Worm (Caenorhabditis elegans): ENCODE results near the gene trap-4.

The trap-4 gene

ce11 chrIII:11898169-11898568, 22.4 kb upstream of the trap-4 start, which contains the start of gene tsen-2:
tsen-2 (minus strand) TSS chrIII:11898269.
- TF ChIP-seq lin-11 (tag; optimal IDR thresholded peaks at IDR 0.05): no peak
- TF ChIP-seq nhr-12 (tag; optimal IDR thresholded peaks at IDR 0.05): no peak
- no peak for TF ChIP-seq mbf-1 (tag; optimal IDR thresholded peaks at IDR 0.05)
- TF ChIP-seq nhr-237 (tag; optimal IDR thresholded peaks at IDR 0.05): no peak
- TF ChIP-seq gmeb-1 (tag; optimal IDR thresholded peaks at IDR 0.05): no peak
- no peak for TF ChIP-seq unc-62 (GFP tag; optimal IDR thresholded peaks at IDR 0.05)
- no peak for TF ChIP-seq unc-39 (tag; optimal IDR thresholded peaks at IDR 0.05)
- no peak for TF ChIP-seq nhr-10 (tag; optimal IDR thresholded peaks at IDR 0.05)

- no peak for TF ChIP-seq mab-5 (tag; optimal IDR thresholded peaks at IDR 0.05)
- no peak for TF ChIP-seq elt-1 (tag; optimal IDR thresholded peaks at IDR 0.05)
- no peak for TF ChIP-seq ztf-11 (tag; optimal IDR thresholded peaks at IDR 0.05)
- no peak for TF ChIP-seq R02D3.7 (tag; optimal IDR thresholded peaks at IDR 0.05)
- TF ChIP-seq nhr-11 (tag; optimal IDR thresholded peaks at IDR 0.05): no peak
- no peak for TF ChIP-seq lin-13 (GFP tag; optimal IDR thresholded peaks at IDR 0.05)
- TF ChIP-seq nhr-23 (tag; optimal IDR thresholded peaks at IDR 0.05): no peak
- TF ChIP-seq ztf-1 (GFP tag; conservative IDR thresholded peaks at IDR 0.05): no peak
- no peak for TF ChIP-seq nhr-6 (tag; optimal IDR thresholded peaks at IDR 0.05)
- TF ChIP-seq unc-55 (GFP tag; optimal IDR thresholded peaks at IDR 0.05): no peak
- TF ChIP-seq ceh-82 (tag; optimal IDR thresholded peaks at IDR 0.05): no peak
- no peak for TF ChIP-seq mbf-1 (tag; optimal IDR thresholded peaks at IDR 0.05)
- no peak for TF ChIP-seq ceh-16 (tag; optimal IDR thresholded peaks at IDR 0.05)
- TF ChIP-seq Y55F3AM.14 (GFP tag; optimal IDR thresholded peaks at IDR 0.05): no peak
Observed at ce11 chrIII:11900022-11900421, 20.5 kb upstream of the trap-4 start.

ce11 chrIII:11902782-11903181, 17.8 kb upstream of the trap-4 start:
- TF ChIP-seq lin-11 (tag; optimal IDR thresholded peaks at IDR 0.05): no peak
- TF ChIP-seq sma-9 (GFP tag; optimal IDR thresholded peaks at IDR 0.05): no peak
- no peak for TF ChIP-seq sma-9 (tag; optimal IDR thresholded peaks at IDR 0.05)
- TF ChIP-seq nhr-77 (tag; optimal IDR thresholded peaks at IDR 0.05): no peak
- no peak for TF ChIP-seq alr-1 (tag; optimal IDR thresholded peaks at IDR 0.05)
- no peak for TF ChIP-seq nhr-12 (tag; optimal IDR thresholded peaks at IDR 0.05)
- no peak for TF ChIP-seq nhr-11 (tag; optimal IDR thresholded peaks at IDR 0.05)
- no peak for TF ChIP-seq nhr-237 (tag; optimal IDR thresholded peaks at IDR 0.05)
- no peak for TF ChIP-seq F13H6.1 (tag; optimal IDR thresholded peaks at IDR 0.05)
- TF ChIP-seq skn-1 (tag; optimal IDR thresholded peaks at IDR 0.05): no peak

DNA sequence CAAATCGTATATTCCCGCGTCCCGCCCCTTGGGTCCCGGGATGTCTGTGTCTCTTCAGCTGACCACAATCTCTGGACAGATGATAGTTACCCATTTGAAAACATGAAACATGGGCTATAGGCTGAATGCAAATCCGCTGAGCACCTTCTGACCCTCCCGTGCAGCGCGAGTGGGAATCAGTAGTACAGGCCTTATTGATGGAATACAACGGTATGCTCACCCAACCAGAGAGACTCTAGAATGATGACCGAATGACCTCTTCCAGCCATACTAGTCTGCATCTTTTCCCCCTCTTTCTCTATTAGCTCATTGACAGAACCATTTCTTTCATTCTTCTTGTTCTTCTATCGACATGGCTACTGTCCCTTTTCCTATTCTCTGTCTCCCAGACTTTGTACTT, 13.4 kb upstream of the trap-4 start, which contains the start of gene sdz-33:
TSS of gene sdz-33 (plus strand) at position 301 of the 400 bp plus-strand sequence.
- TF ChIP-seq lin-39 (tag; optimal IDR thresholded peaks at IDR 0.05) (no peak), ztf-1 (GFP tag; conservative IDR thresholded peaks at IDR 0.05) (no peak), ceh-16 (tag; optimal IDR thresholded peaks at IDR 0.05) (no peak), lin-11 (tag; optimal IDR thresholded peaks at IDR 0.05) (no peak), nhr-21 (tag; optimal IDR thresholded peaks at IDR 0.05) (no peak), peb-1 (tag; optimal IDR thresholded peaks at IDR 0.05) (no peak), nhr-23 (tag; optimal IDR thresholded peaks at IDR 0.05) (no peak)

DNA sequence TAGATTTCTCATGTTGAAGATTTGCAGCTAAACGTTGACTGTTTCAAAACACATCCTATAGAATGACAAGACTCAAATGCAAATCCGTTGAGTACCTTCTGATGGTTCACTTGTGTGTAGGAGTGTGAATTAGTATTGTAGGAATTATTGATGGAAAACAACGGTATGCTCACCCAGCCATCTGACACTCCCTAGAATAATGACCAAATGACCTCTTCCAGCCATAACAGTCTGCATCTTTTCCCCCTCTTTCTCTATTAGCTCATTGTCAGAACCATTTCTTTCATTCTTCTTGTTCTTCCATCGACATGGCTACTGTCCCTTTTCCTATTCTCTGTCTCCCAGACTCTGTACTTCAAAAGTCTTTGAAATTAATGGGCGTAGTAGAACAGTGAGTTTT, 11.9 kb upstream of the trap-4 start, which contains the start of gene fbxb-24:
TSS of gene fbxb-24 (plus strand) at position 301 of the 400 bp plus-strand sequence.
- TF ChIP-seq ztf-4 (tag; optimal IDR thresholded peaks at IDR 0.05) (no peak), ceh-16 (tag; optimal IDR thresholded peaks at IDR 0.05) (no peak), skn-1 (tag; optimal IDR thresholded peaks at IDR 0.05) (no peak), ztf-1 (GFP tag; conservative IDR thresholded peaks at IDR 0.05) (no peak), peb-1 (tag; optimal IDR thresholded peaks at IDR 0.05) (no peak), blmp-1 (tag; optimal IDR thresholded peaks at IDR 0.05; ENCODE audit: insufficient read depth) (no peak), fos-1 (tag; optimal IDR thresholded peaks at IDR 0.05) (no peak), unc-55 (GFP tag; optimal IDR thresholded peaks at IDR 0.05) (no peak), alr-1 (tag; optimal IDR thresholded peaks at IDR 0.05) (no peak), nhr-12 (tag; optimal IDR thresholded peaks at IDR 0.05) (no peak), lin-13 (GFP tag; optimal IDR thresholded peaks at IDR 0.05) (no peak), nhr-23 (tag; optimal IDR thresholded peaks at IDR 0.05) (no peak), nhr-25 (tag; optimal IDR thresholded peaks at IDR 0.05) (no peak), ceh-82 (tag; optimal IDR thresholded peaks at IDR 0.05) (no peak), elt-1 (tag; optimal IDR thresholded peaks at IDR 0.05) (no peak), lin-11 (tag; optimal IDR thresholded peaks at IDR 0.05) (no peak), ama-1 (optimal IDR thresholded peaks at IDR 0.05) (no peak), C34F6.9 (tag; optimal IDR thresholded peaks at IDR 0.05) (no peak), unc-62 (GFP tag; optimal IDR thresholded peaks at IDR 0.05) (no peak)

All from whole organism, L2 larva.